In the genomic region with DNA sequence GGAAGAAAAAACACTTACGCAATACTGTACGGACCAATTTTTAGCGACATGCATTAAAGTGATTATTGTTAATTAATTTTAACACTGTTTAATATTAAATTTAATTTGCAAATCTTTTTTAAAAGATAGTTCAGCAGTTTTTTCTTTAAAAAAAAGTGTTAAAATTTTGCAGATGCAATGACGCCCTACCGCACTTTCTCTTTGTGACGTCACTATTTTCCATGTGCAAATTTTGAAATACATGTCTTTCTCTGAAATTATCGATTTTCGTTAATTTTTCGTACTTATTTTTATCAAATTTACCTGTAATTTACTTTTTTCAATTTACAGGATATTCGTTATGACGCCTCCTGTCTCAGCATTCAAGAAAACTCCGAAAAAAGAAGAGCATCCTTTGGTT, we compare ENCODE assay signal across 7 worm cellular contexts.
TF ChIP-seq lines count a peak whose summit lies in the region.

A gene (minus strand): TSS at position 174 of the 400 bp plus-strand sequence.
A gene (plus strand): TSS at position 331 of the 400 bp plus-strand sequence.

TF ChIP-seq in whole organism, L1 larva, 84 proteins besides CTCF, POLR2A, EP300 and RAD21 (continues in another document):
- TF ChIP-seq rnt-1 (tag; optimal IDR thresholded peaks at IDR 0.05; lab: Kevin White, UChicago) (no peak), unc-30 (tag; optimal IDR thresholded peaks at IDR 0.05; lab: Kevin White, UChicago) (no peak), tlp-1 (tag; optimal IDR thresholded peaks at IDR 0.05; lab: Kevin White, UChicago) (no peak), aha-1 (tag; optimal IDR thresholded peaks at IDR 0.05; lab: Kevin White, UChicago) (no peak), lin-14 (GFP tag; optimal IDR thresholded peaks at IDR 0.05; lab: Kevin White, UChicago) (peak; percentile 63), efl-1 (optimal IDR thresholded peaks at IDR 0.05; lab: Kevin White, UChicago) (peak; percentile 52 to 58), efl-1 (GFP tag; optimal IDR thresholded peaks at IDR 0.05 in 1 of 2; lab: Kevin White, UChicago) (peak; percentile 57 to 92), ztf-11 (tag; optimal IDR thresholded peaks at IDR 0.05; lab: Kevin White, UChicago) (no peak), dpl-1 (GFP tag; optimal IDR thresholded peaks at IDR 0.05; lab: Kevin White, UChicago) (peak; percentile 31 to 63 (median 35)), nhr-28 (tag; optimal IDR thresholded peaks at IDR 0.05; lab: Kevin White, UChicago) (no peak), mef-2 (tag; optimal IDR thresholded peaks at IDR 0.05; lab: Kevin White, UChicago) (no peak), lsy-2 (tag; optimal IDR thresholded peaks at IDR 0.05; lab: Kevin White, UChicago) (peak in 1 of 2 experiments; percentile 71)

TF ChIP-seq in whole organism, L2 larva, 48 proteins besides CTCF, POLR2A, EP300 and RAD21 (continues in another document):
- TF ChIP-seq ceh-16 (tag; optimal IDR thresholded peaks at IDR 0.05; lab: Kevin White, UChicago) (no peak), fos-1 (tag; optimal IDR thresholded peaks at IDR 0.05; lab: Kevin White, UChicago) (peak; percentile 21), nhr-10 (tag; optimal IDR thresholded peaks at IDR 0.05; lab: Kevin White, UChicago) (no peak), mdl-1 (tag; optimal IDR thresholded peaks at IDR 0.05; lab: Kevin White, UChicago) (peak in 1 of 2 experiments; percentile 1), ZK546.5 (tag; optimal IDR thresholded peaks at IDR 0.05; lab: Kevin White, UChicago) (no peak), unc-55 (GFP tag; optimal IDR thresholded peaks at IDR 0.05; lab: Kevin White, UChicago) (peak; percentile 84), F13H6.1 (tag; optimal IDR thresholded peaks at IDR 0.05; lab: Kevin White, UChicago) (no peak), lsy-2 (tag; optimal IDR thresholded peaks at IDR 0.05; lab: Kevin White, UChicago) (peak in 1 of 2 experiments; percentile 74), crh-2 (tag; optimal IDR thresholded peaks at IDR 0.05; lab: Kevin White, UChicago) (peak; percentile 72), alr-1 (tag; optimal IDR thresholded peaks at IDR 0.05; lab: Kevin White, UChicago) (no peak), C34F6.9 (tag; optimal IDR thresholded peaks at IDR 0.05; lab: Kevin White, UChicago) (peak; percentile 88), Y55F3AM.14 (GFP tag; optimal IDR thresholded peaks at IDR 0.05; lab: Kevin White, UChicago) (no peak), elt-3 (tag; optimal IDR thresholded peaks at IDR 0.05; lab: Kevin White, UChicago) (no peak)

TF ChIP-seq in whole organism, L3 larva, 47 proteins besides CTCF, POLR2A, EP300 and RAD21 (continues in another document):
- TF ChIP-seq fkh-2 (tag; optimal IDR thresholded peaks at IDR 0.05; lab: Kevin White, UChicago) (no peak), ceh-9 (tag; optimal IDR thresholded peaks at IDR 0.05; lab: Kevin White, UChicago) (no peak), ama-1 (optimal IDR thresholded peaks at IDR 0.05; lab: Kevin White, UChicago) (no peak), nhr-67 (tag; optimal IDR thresholded peaks at IDR 0.05; lab: Kevin White, UChicago) (no peak), mdl-1 (tag; optimal IDR thresholded peaks at IDR 0.05; lab: Kevin White, UChicago) (no peak), mml-1 (tag; optimal IDR thresholded peaks at IDR 0.05; lab: Kevin White, UChicago) (no peak), daf-12 (tag; optimal IDR thresholded peaks at IDR 0.05; lab: Kevin White, UChicago) (no peak), ztf-4 (tag; optimal IDR thresholded peaks at IDR 0.05; lab: Kevin White, UChicago) (no peak), ceh-28 (tag; optimal IDR thresholded peaks at IDR 0.05; lab: Kevin White, UChicago) (peak; percentile 31), tbx-2 (tag; optimal IDR thresholded peaks at IDR 0.05; lab: Kevin White, UChicago) (no peak), pha-4 (tag; optimal IDR thresholded peaks at IDR 0.05; lab: Kevin White, UChicago) (peak; percentile 74), nhr-23 (tag; optimal IDR thresholded peaks at IDR 0.05; lab: Kevin White, UChicago) (no peak), lin-39 (tag; optimal IDR thresholded peaks at IDR 0.05; lab: Kevin White, UChicago) (no peak), elt-2 (tag; optimal IDR thresholded peaks at IDR 0.05; lab: Kevin White, UChicago) (peak; percentile 2)

TF ChIP-seq in whole organism, L4 larva, 104 proteins besides CTCF, POLR2A, EP300 and RAD21 (continues in another document):
- no peak for TF ChIP-seq unc-130 (GFP tag; optimal IDR thresholded peaks at IDR 0.05; lab: Kevin White, UChicago)
- peak; percentile 49 for TF ChIP-seq dpl-1 (GFP tag; optimal IDR thresholded peaks at IDR 0.05; lab: Kevin White, UChicago)
- no peak for TF ChIP-seq T20F7.1 (GFP tag; optimal IDR thresholded peaks at IDR 0.05; lab: Kevin White, UChicago)
- TF ChIP-seq mdt-29 (GFP tag; IDR thresholded peaks at IDR 0.05; lab: Robert Waterston, UW), result no peak
- peak; percentile 90 for TF ChIP-seq lin-38 (GFP tag; IDR thresholded peaks at IDR 0.05; lab: Robert Waterston, UW)
- TF ChIP-seq hif-1 (tag; optimal IDR thresholded peaks at IDR 0.05; lab: Kevin White, UChicago), result peak in 1 of 2 experiments; percentile 3
- no peak for TF ChIP-seq pha-4 (GFP tag; IDR thresholded peaks at IDR 0.05; lab: Robert Waterston, UW)
- TF ChIP-seq pha-4 (tag; optimal IDR thresholded peaks at IDR 0.05; lab: Kevin White, UChicago), result no peak
- no peak for TF ChIP-seq daf-12 (tag; optimal IDR thresholded peaks at IDR 0.05; lab: Kevin White, UChicago)
- peak; percentile 53 for TF ChIP-seq mes-2 (tag; optimal IDR thresholded peaks at IDR 0.05; lab: Kevin White, UChicago; ENCODE audit: poor library complexity, severe bottlenecking)
- peak; percentile 16 for TF ChIP-seq rbr-2 (tag; optimal IDR thresholded peaks at IDR 0.05; lab: Kevin White, UChicago)
- no peak for TF ChIP-seq snpc-1.2 (GFP tag; IDR thresholded peaks at IDR 0.05; lab: Robert Waterston, UW)
- TF ChIP-seq mdl-1 (tag; optimal IDR thresholded peaks at IDR 0.05; lab: Kevin White, UChicago), result peak in 1 of 2 experiments; percentile 75

TF ChIP-seq in whole organism, late embryonic, 69 proteins besides CTCF, POLR2A, EP300 and RAD21:
- no peak for TF ChIP-seq pat-9 (tag; optimal IDR thresholded peaks at IDR 0.05; lab: Kevin White, UChicago)
- TF ChIP-seq tbx-7 (tag; optimal IDR thresholded peaks at IDR 0.05; lab: Kevin White, UChicago), result no peak
- peak; percentile 0 for TF ChIP-seq unc-42 (tag; optimal IDR thresholded peaks at IDR 0.05; lab: Kevin White, UChicago)
- no peak for TF ChIP-seq ref-2 (tag; optimal IDR thresholded peaks at IDR 0.05; lab: Kevin White, UChicago)
- TF ChIP-seq ceh-48 (tag; optimal IDR thresholded peaks at IDR 0.05; lab: Kevin White, UChicago), result peak; percentile 40
- TF ChIP-seq elt-4 (tag; optimal IDR thresholded peaks at IDR 0.05; lab: Kevin White, UChicago), result no peak

TF ChIP-seq in whole organism, mixed stage, embryonic, 35 proteins besides CTCF, POLR2A, EP300 and RAD21:
- peak; percentile 56 for TF ChIP-seq zip-8 (tag; optimal IDR thresholded peaks at IDR 0.05; lab: Kevin White, UChicago)
- no peak for TF ChIP-seq lsy-2 (tag; optimal IDR thresholded peaks at IDR 0.05; lab: Kevin White, UChicago)
TF ChIP-seq in whole organism, mixed stage, embryonic: peak in this region for 1.

TF ChIP-seq in whole organism, young adult, 124 proteins besides CTCF, POLR2A, EP300 and RAD21:
- TF ChIP-seq mcd-1 (GFP tag; IDR thresholded peaks at IDR 0.05; lab: Robert Waterston, UW) (peak; percentile 63), attf-5 (GFP tag; optimal IDR thresholded peaks at IDR 0.05; lab: Kevin White, UChicago) (peak; percentile 48), cebp-1 (GFP tag; IDR thresholded peaks at IDR 0.05; lab: Robert Waterston, UW) (peak; percentile 53; the same call in 1 of the 2 replicates), cebp-1 (tag; optimal IDR thresholded peaks at IDR 0.05; lab: Kevin White, UChicago) (peak; percentile 78), F23B12.7 (tag; optimal IDR thresholded peaks at IDR 0.05; lab: Kevin White, UChicago; ENCODE audit: insufficient read depth) (peak; percentile 44), tbx-9 (tag; optimal IDR thresholded peaks at IDR 0.05; lab: Kevin White, UChicago; ENCODE audit: borderline replicate concordance) (no peak), rec-8 (tag; optimal IDR thresholded peaks at IDR 0.05; lab: Kevin White, UChicago) (no peak), egrh-3 (GFP tag; IDR thresholded peaks at IDR 0.05; lab: Robert Waterston, UW) (no peak)
